Fruit fly (Drosophila melanogaster) S2 (cell line): ENCODE measurements around the gene CG7366.

ENCODE experiments used
- CG8478 ChIP-seq: fragments of >200 bp; optimal IDR thresholded peaks from 2 replicates; lab custom pipeline; 2018
- CTCF ChIP-seq, 2 experiments: fragments of >200 bp; optimal IDR thresholded peaks; 2 replicates each; lab custom pipeline; 2018

dm6 chr3L:8240932-8241331 lies 38.7 kb upstream of the CG7366 start:
- TF ChIP-seq CG8478 (lab: Kevin White, UChicago), result no peak
- no peak for TF ChIP-seq CTCF (optimal IDR thresholded peaks at IDR 0.05; lab: Kevin White, UChicago)
